Fruit fly (Drosophila melanogaster) whole organism, prepupa: ENCODE results near the gene sad.

Experiments used
- CG1621 ChIP-seq: fragments of 200-800 bp; sonication (Bioruptor generic); optimal IDR thresholded peaks from 3 replicates; lab custom pipeline; 2018; ENCODE audit warnings: missing biosample characterization, mild to moderate bottlenecking, missing genetic modification characterization
- CG3032 ChIP-seq: fragments of 200-800 bp; optimal IDR thresholded peaks from 2 replicates; lab custom pipeline; 2019; ENCODE audit warnings: missing biosample characterization, mild to moderate bottlenecking, missing genetic modification characterization, moderate library complexity
- CG4318 ChIP-seq: fragments of 200-800 bp; sonication (Bioruptor generic); optimal IDR thresholded peaks from 3 replicates; lab custom pipeline; 2017; ENCODE audit warnings: missing biosample characterization, mild to moderate bottlenecking, missing genetic modification characterization
- CG6854 ChIP-seq: fragments of 200-800 bp; sonication (Bioruptor generic); optimal IDR thresholded peaks from 2 replicates; lab custom pipeline; 2017; ENCODE audit warnings: missing biosample characterization, mild to moderate bottlenecking, missing genetic modification characterization
- CG8632 ChIP-seq: fragments of 200-800 bp; sonication (Bioruptor generic); optimal IDR thresholded peaks from 3 replicates; lab custom pipeline; 2016; ENCODE audit warnings: missing biosample characterization, missing genetic modification characterization
- Hr4 ChIP-seq: fragments of 200-800 bp; sonication (Bioruptor generic); optimal IDR thresholded peaks from 3 replicates; lab custom pipeline; 2016; ENCODE audit warnings: missing biosample characterization, missing genetic modification characterization
- Met ChIP-seq: fragments of 200-800 bp; sonication (Bioruptor generic); optimal IDR thresholded peaks from 3 replicates; lab custom pipeline; 2016; ENCODE audit warnings: missing biosample characterization, missing genetic modification characterization
- OdsH ChIP-seq: fragments of 200-800 bp; sonication (Bioruptor generic); optimal IDR thresholded peaks from 3 replicates; lab custom pipeline; 2016; ENCODE audit warnings: missing biosample characterization, missing genetic modification characterization
- achi ChIP-seq: fragments of 200-800 bp; sonication (Bioruptor generic); optimal IDR thresholded peaks from 3 replicates; lab custom pipeline; 2016; ENCODE audit warnings: missing biosample characterization, missing genetic modification characterization
- acj6 ChIP-seq: fragments of 200-800 bp; sonication (Bioruptor generic); optimal IDR thresholded peaks from 3 replicates; lab custom pipeline; 2016; ENCODE audit warnings: missing biosample characterization, missing genetic modification characterization
- spab ChIP-seq: fragments of 200-800 bp; sonication (Bioruptor generic); optimal IDR thresholded peaks from 2 replicates; lab custom pipeline; 2017; ENCODE audit warnings: missing biosample characterization, mild to moderate bottlenecking, missing genetic modification characterization, missing genetic modification reagents
- vri ChIP-seq: fragments of 200-800 bp; sonication (Bioruptor generic); optimal IDR thresholded peaks from 3 replicates; lab custom pipeline; 2016; ENCODE audit warnings: missing biosample characterization, mild to moderate bottlenecking, missing genetic modification characterization

- no peak for TF ChIP-seq Met
- TF ChIP-seq Hr4 (GFP tag; lab: Kevin White, UChicago), result peak; percentile 81
- peak; percentile 81 for TF ChIP-seq acj6 (GFP tag; lab: Kevin White, UChicago)
- peak; percentile 79 for TF ChIP-seq OdsH (GFP tag; lab: Kevin White, UChicago)
- TF ChIP-seq achi, result peak; percentile 57
- peak; percentile 82 for TF ChIP-seq CG3032
- no peak for TF ChIP-seq CG6854
- TF ChIP-seq vri (GFP tag; lab: Kevin White, UChicago), result no peak
- TF ChIP-seq spab (GFP tag; lab: Kevin White, UChicago), result no peak
- TF ChIP-seq CG4318 (GFP tag; lab: Kevin White, UChicago), result peak; percentile 59
- TF ChIP-seq CG8632 (GFP tag; lab: Kevin White, UChicago), result peak; percentile 2
- peak; percentile 35 for TF ChIP-seq CG1621 (tag; lab: Kevin White, UChicago)
These were observed 5.5 kb downstream of the sad start, which contains the start of the genes CG6962 and CG31368 for dm6 chr3R:11882506-11882953.
